Worm (Caenorhabditis elegans) whole organism, L1 larva: ENCODE measurements around the gene R10E11.9.
A peak's percentile ranks its signal among the peaks of the same experiment; 100 is the strongest.

Experiments
- C04F5.9 ChIP-seq: sonication (generic microtip); optimal IDR thresholded peaks from 2 replicates; lab custom pipeline; 2016; ENCODE audit warnings: missing genetic modification characterization, missing compliant biosample characterization
- C34B4.2 ChIP-seq: sonication (generic microtip); optimal IDR thresholded peaks from 2 replicates; lab custom pipeline; 2017; ENCODE audit warnings: mild to moderate bottlenecking, missing genetic modification characterization, missing compliant biosample characterization
- Y116A8C.19 ChIP-seq: sonication (generic microtip); optimal IDR thresholded peaks from 2 replicates; lab custom pipeline; 2016; ENCODE audit warnings: missing compliant biosample characterization, missing genetic modification characterization, borderline replicate concordance
- alr-1 ChIP-seq: fragments of 200-800 bp; sonication (Bioruptor generic); optimal IDR thresholded peaks from 2 replicates; lab custom pipeline; 2018; ENCODE audit warnings: borderline replicate concordance, mild to moderate bottlenecking, missing genetic modification characterization, missing compliant biosample characterization
- aly-2 ChIP-seq: fragments of 150-350 bp; optimal IDR thresholded peaks from 2 replicates; lab custom pipeline; 2014; ENCODE audit warnings: missing biosample characterization, missing genetic modification characterization
- ama-1 ChIP-seq: fragments of 150-350 bp; optimal IDR thresholded peaks from 2 replicates; lab custom pipeline; 2014
- blmp-1 ChIP-seq: fragments of 150-350 bp; optimal IDR thresholded peaks from 2 replicates; lab custom pipeline; 2014; ENCODE audit warnings: missing biosample characterization, missing genetic modification characterization
- ceh-63 ChIP-seq: fragments of 200-800 bp; sonication (Bioruptor generic); optimal IDR thresholded peaks from 2 replicates; lab custom pipeline; 2018; ENCODE audit warnings: mild to moderate bottlenecking, missing genetic modification characterization, missing compliant biosample characterization
- ceh-82 ChIP-seq, 3 experiments: fragments of 150-350 bp in 1 of 3; sonication (generic microtip) in 2 of 3; optimal IDR thresholded peaks; 2 replicates each; lab custom pipeline; 2014 to 2017; ENCODE audit warnings: missing biosample characterization in 3 of 3, missing genetic modification characterization in 3 of 3
- ceh-88 ChIP-seq: fragments of 200-800 bp; sonication (Bioruptor generic); IDR thresholded peaks from 2 replicates; pipeline ENCODE4 v1.3.6; 2022; ENCODE audit warnings: missing genetic modification characterization, missing compliant biosample characterization
- ceh-90 ChIP-seq: sonication (generic microtip); optimal IDR thresholded peaks from 2 replicates; lab custom pipeline; 2016; ENCODE audit warnings: missing genetic modification characterization, missing compliant biosample characterization
- dpl-1 ChIP-seq, 3 experiments: fragments of 150-350 bp in 2 of 3; sonication (generic microtip) in 1 of 3; optimal IDR thresholded peaks; 2 replicates each; lab custom pipeline; 2014 to 2017; ENCODE audit warnings: missing biosample characterization in 3 of 3, missing genetic modification characterization in 3 of 3, missing genetic modification reagents in 3 of 3
- dsc-1 ChIP-seq: sonication (generic microtip); optimal IDR thresholded peaks from 2 replicates; lab custom pipeline; 2016; ENCODE audit warnings: mild to moderate bottlenecking, missing genetic modification characterization, missing compliant biosample characterization
- egl-27 ChIP-seq, 2 experiments: fragments of 150-350 bp in 1 of 2; sonication (generic microtip); optimal IDR thresholded peaks; 3 replicates each; lab custom pipeline; 2017 to 2018; ENCODE audit warnings: missing biosample characterization in 2 of 2, missing genetic modification characterization in 2 of 2, missing genetic modification reagents in 2 of 2
- elt-2 ChIP-seq: sonication (generic microtip); optimal IDR thresholded peaks from 2 replicates; lab custom pipeline; 2016; ENCODE audit warnings: missing genetic modification characterization, mild to moderate bottlenecking, inconsistent platforms, missing compliant biosample characterization, missing genetic modification reagents
- elt-3 ChIP-seq, 6 experiments: fragments of 150-350 bp in 1 of 6; sonication (generic microtip); optimal IDR thresholded peaks; 2 replicates each; lab custom pipeline; 2017 to 2018; ENCODE audit warnings: missing biosample characterization in 6 of 6, missing genetic modification characterization in 6 of 6, inconsistent platforms in 1 of 6
- ets-5 ChIP-seq: fragments of 200-800 bp; sonication (Bioruptor generic); IDR thresholded peaks from 2 replicates; pipeline ENCODE4 v1.3.6; 2022; ENCODE audit warnings: missing genetic modification characterization, missing compliant biosample characterization
- fkh-8 ChIP-seq: sonication (generic microtip); optimal IDR thresholded peaks from 2 replicates; lab custom pipeline; 2016; ENCODE audit warnings: mild to moderate bottlenecking, missing genetic modification characterization, missing compliant biosample characterization
- fos-1 ChIP-seq: fragments of 150-350 bp; optimal IDR thresholded peaks from 2 replicates; lab custom pipeline; 2014; ENCODE audit warnings: missing biosample characterization, missing genetic modification characterization
- grh-1 ChIP-seq: fragments of 200-800 bp; sonication (Bioruptor generic); IDR thresholded peaks from 2 replicates; pipeline ENCODE4 v1.3.6; 2022; ENCODE audit warnings: missing genetic modification reagents, missing genetic modification characterization, missing compliant biosample characterization
- hlh-4 ChIP-seq: sonication (generic microtip); optimal IDR thresholded peaks from 2 replicates; lab custom pipeline; 2016; ENCODE audit warnings: mild to moderate bottlenecking, missing genetic modification characterization, missing compliant biosample characterization
- hpl-2 ChIP-seq: fragments of 150-350 bp; optimal IDR thresholded peaks from 2 replicates; lab custom pipeline; 2014; ENCODE audit warnings: missing biosample characterization, missing genetic modification reagents, missing genetic modification characterization
- isw-1 ChIP-seq: fragments of 200-800 bp; sonication (Bioruptor generic); IDR thresholded peaks from 2 replicates; pipeline ENCODE4 v1.3.6; 2022; ENCODE audit warnings: missing genetic modification characterization, missing compliant biosample characterization
- jun-1 ChIP-seq: fragments of 150-350 bp; optimal IDR thresholded peaks from 2 replicates; lab custom pipeline; 2014; ENCODE audit warnings: missing biosample characterization, missing genetic modification reagents, missing genetic modification characterization
- lin-14 ChIP-seq: fragments of 200-800 bp; sonication (Bioruptor generic); optimal IDR thresholded peaks from 2 replicates; lab custom pipeline; 2018; ENCODE audit warnings: mild to moderate bottlenecking, missing genetic modification characterization, moderate library complexity, missing compliant biosample characterization
- lin-15B ChIP-seq: fragments of 150-350 bp; sonication (generic microtip); optimal IDR thresholded peaks from 3 replicates; lab custom pipeline; 2014; ENCODE audit warnings: missing biosample characterization, missing genetic modification characterization
- lin-35 ChIP-seq, 2 experiments: fragments of 150-350 bp; optimal IDR thresholded peaks; 2 replicates each; lab custom pipeline; 2014; ENCODE audit warnings: missing biosample characterization in 2 of 2, missing genetic modification characterization in 2 of 2, missing genetic modification reagents in 2 of 2
- lsy-2 ChIP-seq, 2 experiments: fragments of 150-350 bp; optimal IDR thresholded peaks; 2 replicates each; lab custom pipeline; 2014; ENCODE audit warnings: missing biosample characterization in 2 of 2, missing genetic modification characterization in 2 of 2
- mab-9 ChIP-seq: fragments of 200-800 bp; sonication (Bioruptor generic); IDR thresholded peaks from 2 replicates; pipeline ENCODE4 v1.3.6; 2022; ENCODE audit warnings: missing genetic modification reagents, missing genetic modification characterization, missing compliant biosample characterization
- mdl-1 ChIP-seq, 2 experiments: fragments of 150-350 bp; optimal IDR thresholded peaks; 2 replicates each; lab custom pipeline; 2014 to 2017; ENCODE audit warnings: missing biosample characterization in 2 of 2, missing genetic modification characterization in 2 of 2, inconsistent platforms in 1 of 2
- mep-1 ChIP-seq: fragments of 150-350 bp; optimal IDR thresholded peaks from 2 replicates; lab custom pipeline; 2014; ENCODE audit warnings: missing biosample characterization, missing genetic modification characterization
- nhr-11 ChIP-seq: fragments of 150-350 bp; optimal IDR thresholded peaks from 2 replicates; lab custom pipeline; 2014; ENCODE audit warnings: missing biosample characterization, missing genetic modification characterization
- nhr-20 ChIP-seq: sonication (generic microtip); optimal IDR thresholded peaks from 2 replicates; lab custom pipeline; 2016; ENCODE audit warnings: mild to moderate bottlenecking, missing genetic modification characterization, missing compliant biosample characterization
- nhr-237 ChIP-seq: fragments of 150-350 bp; optimal IDR thresholded peaks from 2 replicates; lab custom pipeline; 2014; ENCODE audit warnings: missing biosample characterization, missing genetic modification characterization
- nhr-47 ChIP-seq: sonication (generic microtip); optimal IDR thresholded peaks from 2 replicates; lab custom pipeline; 2016; ENCODE audit warnings: mild to moderate bottlenecking, missing genetic modification characterization, moderate library complexity, missing compliant biosample characterization
- nhr-71 ChIP-seq: sonication (generic microtip); optimal IDR thresholded peaks from 2 replicates; lab custom pipeline; 2016; ENCODE audit warnings: mild to moderate bottlenecking, missing genetic modification characterization, moderate library complexity, missing compliant biosample characterization
- nhr-77 ChIP-seq: fragments of 150-350 bp; optimal IDR thresholded peaks from 2 replicates; lab custom pipeline; 2014; ENCODE audit warnings: missing biosample characterization, missing genetic modification characterization
- nhr-85 ChIP-seq: sonication (generic microtip); peaks from one replicate; lab custom pipeline; 2016; ENCODE audit warnings: missing genetic modification characterization, inconsistent platforms, missing compliant biosample characterization
- pag-3 ChIP-seq: sonication (generic microtip); optimal IDR thresholded peaks from 2 replicates; lab custom pipeline; 2017; ENCODE audit warnings: missing genetic modification characterization, mild to moderate bottlenecking, missing compliant biosample characterization, antibody characterized with exemption, borderline replicate concordance; ENCODE audit not compliant: insufficient read depth
- pax-3 ChIP-seq: fragments of 200-800 bp; sonication (Bioruptor generic); optimal IDR thresholded peaks from 2 replicates; lab custom pipeline; 2018; ENCODE audit warnings: mild to moderate bottlenecking, missing genetic modification characterization, moderate library complexity, missing compliant biosample characterization
- rnt-1 ChIP-seq: sonication (generic microtip); optimal IDR thresholded peaks from 2 replicates; lab custom pipeline; 2016; ENCODE audit warnings: mild to moderate bottlenecking, missing genetic modification characterization, moderate library complexity, missing compliant biosample characterization
- skn-1 ChIP-seq: fragments of 150-350 bp; optimal IDR thresholded peaks from 2 replicates; lab custom pipeline; 2014; ENCODE audit warnings: missing biosample characterization, missing genetic modification characterization
- snu-23 ChIP-seq: sonication (generic microtip); optimal IDR thresholded peaks from 2 replicates; lab custom pipeline; 2016; ENCODE audit warnings: missing genetic modification characterization, missing compliant biosample characterization
- sox-4 ChIP-seq: sonication (generic microtip); optimal IDR thresholded peaks from 2 replicates; lab custom pipeline; 2016; ENCODE audit warnings: missing genetic modification characterization, missing compliant biosample characterization
- swsn-7 ChIP-seq: sonication (generic microtip); optimal IDR thresholded peaks from 2 replicates; lab custom pipeline; 2016; ENCODE audit warnings: missing genetic modification characterization, missing compliant biosample characterization
- tbx-2 ChIP-seq: sonication (generic microtip); optimal IDR thresholded peaks from 2 replicates; lab custom pipeline; 2016; ENCODE audit warnings: missing genetic modification characterization, missing compliant biosample characterization
- unc-130 ChIP-seq: fragments of 150-350 bp; optimal IDR thresholded peaks from 2 replicates; lab custom pipeline; 2017; ENCODE audit warnings: missing biosample characterization, missing genetic modification characterization, inconsistent platforms
- unc-30 ChIP-seq: sonication (generic microtip); optimal IDR thresholded peaks from 2 replicates; lab custom pipeline; 2017; ENCODE audit warnings: missing biosample characterization, missing genetic modification characterization
- unc-62 ChIP-seq: fragments of 150-350 bp; optimal IDR thresholded peaks from 2 replicates; lab custom pipeline; 2014; ENCODE audit warnings: missing biosample characterization, missing genetic modification reagents, missing genetic modification characterization
- unc-86 ChIP-seq: sonication (generic microtip); optimal IDR thresholded peaks from 2 replicates; lab custom pipeline; 2016; ENCODE audit warnings: missing genetic modification characterization, missing compliant biosample characterization
- unc-98 ChIP-seq: fragments of 200-800 bp; sonication (Bioruptor generic); IDR thresholded peaks from 2 replicates; pipeline ENCODE4 v1.3.6; 2022; ENCODE audit warnings: missing genetic modification characterization, missing compliant biosample characterization
- vab-15 ChIP-seq: sonication (generic microtip); optimal IDR thresholded peaks from 2 replicates; lab custom pipeline; 2017; ENCODE audit warnings: missing genotype, mild to moderate bottlenecking, missing genetic modification characterization, missing compliant biosample characterization
- zag-1 ChIP-seq: fragments of 150-350 bp; optimal IDR thresholded peaks from 2 replicates; lab custom pipeline; 2014; ENCODE audit warnings: missing biosample characterization, missing genetic modification characterization
- ztf-4 ChIP-seq: fragments of 150-350 bp; optimal IDR thresholded peaks from 2 replicates; lab custom pipeline; 2014; ENCODE audit warnings: missing biosample characterization, missing genetic modification characterization

The R10E11.9 gene

DNA sequence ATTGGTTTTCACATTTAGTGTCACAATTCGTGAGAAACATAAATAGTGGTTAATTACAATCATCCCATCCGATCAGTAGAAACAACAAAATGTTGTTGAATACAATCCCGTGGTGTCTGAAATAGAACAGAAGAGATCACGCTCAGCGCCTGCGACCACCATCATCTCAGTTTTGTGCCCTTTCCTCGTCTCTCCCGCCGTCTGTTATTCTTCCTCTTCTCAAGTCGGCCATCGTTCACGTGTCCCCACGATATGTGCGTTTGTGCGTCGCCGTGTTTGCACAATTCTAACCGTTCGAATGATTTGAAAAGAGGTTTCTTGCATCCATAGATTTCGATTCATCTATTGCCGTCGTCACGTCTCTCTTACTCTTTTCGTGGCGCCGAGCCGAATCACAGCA, 25.3 kb upstream of the R10E11.9 start, which contains the start of gene panl-3:
panl-3 (plus strand) TSS at position 294 of the 400 bp plus-strand sequence.
- TF ChIP-seq ama-1 (lab: Kevin White, UChicago) = no peak
- TF ChIP-seq mep-1 (tag; lab: Kevin White, UChicago) = peak; percentile 93
- TF ChIP-seq pag-3 (tag; lab: Kevin White, UChicago) = no peak
- no peak for TF ChIP-seq zag-1 (tag; lab: Kevin White, UChicago)
- no peak for TF ChIP-seq C04F5.9 (tag; lab: Kevin White, UChicago)
- TF ChIP-seq aly-2 (tag; lab: Kevin White, UChicago) = no peak
- peak; percentile 70 for TF ChIP-seq swsn-7
- TF ChIP-seq tbx-2 (tag; lab: Kevin White, UChicago) = peak; percentile 86
- no peak for TF ChIP-seq hpl-2
- TF ChIP-seq dsc-1 (tag; lab: Kevin White, UChicago) = peak; percentile 28
- TF ChIP-seq nhr-20 = peak; percentile 80
- TF ChIP-seq mdl-1 (tag; optimal IDR thresholded peaks at IDR 0.05; lab: Kevin White, UChicago) = peak in 1 of 2 experiments; percentile 95
- no peak for TF ChIP-seq pax-3 (tag; lab: Kevin White, UChicago)
- TF ChIP-seq vab-15 (tag; lab: Kevin White, UChicago) = peak; percentile 65
- no peak for TF ChIP-seq fos-1 (tag; lab: Kevin White, UChicago)
- TF ChIP-seq ets-5 (GFP tag; lab: Robert Waterston, UW) = no peak
- TF ChIP-seq lin-15B = no peak
- no peak for TF ChIP-seq ceh-88 (GFP tag; lab: Robert Waterston, UW)
- TF ChIP-seq rnt-1 = peak; percentile 82
- TF ChIP-seq lin-14 (GFP tag; lab: Kevin White, UChicago) = peak; percentile 91
- peak; percentile 54 to 78 (median 65) for TF ChIP-seq dpl-1 (GFP tag; optimal IDR thresholded peaks at IDR 0.05; lab: Kevin White, UChicago)
- TF ChIP-seq nhr-11 = no peak
- TF ChIP-seq nhr-77 (tag; lab: Kevin White, UChicago) = no peak
- TF ChIP-seq lin-35 (GFP tag; optimal IDR thresholded peaks at IDR 0.05; lab: Kevin White, UChicago) = peak; percentile 71 to 85
- no peak for TF ChIP-seq unc-62 (GFP tag; lab: Kevin White, UChicago)
- TF ChIP-seq nhr-47 (tag; lab: Kevin White, UChicago) = peak; percentile 69
- TF ChIP-seq skn-1 (tag; lab: Kevin White, UChicago) = peak; percentile 30
- TF ChIP-seq snu-23 (GFP tag; lab: Kevin White, UChicago) = peak; percentile 83
- no peak for TF ChIP-seq unc-30 (tag; lab: Kevin White, UChicago)
- TF ChIP-seq nhr-71 (tag; lab: Kevin White, UChicago) = peak; percentile 81
- no peak for TF ChIP-seq alr-1 (tag; lab: Kevin White, UChicago)
- peak in 2 of 6 experiments; percentile 30 to 48 for TF ChIP-seq elt-3 (tag; optimal IDR thresholded peaks at IDR 0.05; lab: Kevin White, UChicago)
- TF ChIP-seq nhr-237 = no peak
- TF ChIP-seq isw-1 (GFP tag; lab: Robert Waterston, UW) = no peak
- peak; percentile 51 for TF ChIP-seq ztf-4 (tag; lab: Kevin White, UChicago)
- TF ChIP-seq unc-130 (tag; lab: Kevin White, UChicago) = peak; percentile 94
- no peak for TF ChIP-seq hlh-4 (tag; lab: Kevin White, UChicago)
- no peak for TF ChIP-seq grh-1 (GFP tag; lab: Robert Waterston, UW)
- TF ChIP-seq jun-1 (tag; lab: Kevin White, UChicago) = no peak
- TF ChIP-seq fkh-8 (tag; lab: Kevin White, UChicago) = peak; percentile 65
- TF ChIP-seq sox-4 = no peak
- TF ChIP-seq ceh-63 = no peak
- TF ChIP-seq unc-86 (tag; lab: Kevin White, UChicago) = peak; percentile 35
- TF ChIP-seq C34B4.2 (tag; lab: Kevin White, UChicago) = no peak
- peak; percentile 10 for TF ChIP-seq elt-2 (tag; lab: Kevin White, UChicago)
- TF ChIP-seq blmp-1 (tag; lab: Kevin White, UChicago) = no peak
- no peak for TF ChIP-seq ceh-90 (tag; lab: Kevin White, UChicago)
- TF ChIP-seq egl-27 (tag; optimal IDR thresholded peaks at IDR 0.05; lab: Kevin White, UChicago) = no peak
- no peak for TF ChIP-seq unc-98
- peak; percentile 73 for TF ChIP-seq mab-9
- peak; percentile 73 to 80 for TF ChIP-seq lsy-2 (tag; optimal IDR thresholded peaks at IDR 0.05; lab: Kevin White, UChicago)
- TF ChIP-seq nhr-85 = peak; percentile 68
- peak; percentile 10 to 57 (median 38) for TF ChIP-seq ceh-82 (tag; optimal IDR thresholded peaks at IDR 0.05; lab: Kevin White, UChicago)
- TF ChIP-seq Y116A8C.19 (tag; lab: Kevin White, UChicago) = no peak
